Fruit fly (Drosophila melanogaster): ENCODE measurements around the gene CG5390.

The CG5390 gene

dm6 chr2L:10331066-10331847 is 24.9 kb upstream of the CG5390 start, which contains the start of the genes Schip1 and Cox10:
TSS of gene Schip1 (minus strand) at chr2L:10331116.
TSS of gene Cox10 (plus strand) at chr2L:10331471.
- TF ChIP-seq psq (optimal IDR thresholded peaks at IDR 0.05) = no peak
- no peak for TF ChIP-seq Myc (optimal IDR thresholded peaks at IDR 0.05)

- TF ChIP-seq Myc (optimal IDR thresholded peaks at IDR 0.05) = no peak
- TF ChIP-seq ttk (optimal IDR thresholded peaks at IDR 0.05) = no peak
- TF ChIP-seq Sin3A (optimal IDR thresholded peaks at IDR 0.05) = no peak
- no peak for TF ChIP-seq psq (optimal IDR thresholded peaks at IDR 0.05)
- no peak for TF ChIP-seq insv (optimal IDR thresholded peaks at IDR 0.05)
- no peak for TF ChIP-seq h (optimal IDR thresholded peaks at IDR 0.05)
Observed at dm6 chr2L:10327790-10328189, 21.4 kb upstream of the CG5390 start, which contains the start of gene RnrL. TSS of gene RnrL (minus strand) at chr2L:10327943.

- TF ChIP-seq Myc (optimal IDR thresholded peaks at IDR 0.05) = no peak
- TF ChIP-seq psq (optimal IDR thresholded peaks at IDR 0.05) = no peak
- TF ChIP-seq ttk (optimal IDR thresholded peaks at IDR 0.05) = no peak
- TF ChIP-seq h (optimal IDR thresholded peaks at IDR 0.05) = no peak
- no peak for TF ChIP-seq insv (optimal IDR thresholded peaks at IDR 0.05)
- TF ChIP-seq Sin3A (optimal IDR thresholded peaks at IDR 0.05) = no peak
Observed at dm6 chr2L:10322773-10323487, 16.5 kb upstream of the CG5390 start, which contains the start of gene CG5381. TSS of gene CG5381 (minus strand) at chr2L:10323102.

- TF ChIP-seq insv (optimal IDR thresholded peaks at IDR 0.05) (no peak), ttk (optimal IDR thresholded peaks at IDR 0.05) (no peak), psq (optimal IDR thresholded peaks at IDR 0.05) (no peak), Sin3A (optimal IDR thresholded peaks at IDR 0.05) (no peak)
Observed at dm6 chr2L:10322176-10322575, 15.8 kb upstream of the CG5390 start, which contains the start of gene CG4995. TSS of gene CG4995 (plus strand) at chr2L:10322476.

dm6 chr2L:10321612-10322011 is 15.2 kb upstream of the CG5390 start:
- TF ChIP-seq Sin3A (optimal IDR thresholded peaks at IDR 0.05) = no peak

- TF ChIP-seq Sin3A (optimal IDR thresholded peaks at IDR 0.05) (no peak), Myc (optimal IDR thresholded peaks at IDR 0.05) (no peak), ttk (optimal IDR thresholded peaks at IDR 0.05) (no peak), psq (optimal IDR thresholded peaks at IDR 0.05) (no peak), h (optimal IDR thresholded peaks at IDR 0.05) (no peak), insv (optimal IDR thresholded peaks at IDR 0.05) (no peak)
Observed at dm6 chr2L:10321036-10321583, 14.7 kb upstream of the CG5390 start.

- no peak for TF ChIP-seq psq (optimal IDR thresholded peaks at IDR 0.05)
- TF ChIP-seq Myc (optimal IDR thresholded peaks at IDR 0.05) = no peak
- no peak for TF ChIP-seq Sin3A (optimal IDR thresholded peaks at IDR 0.05)
- no peak for TF ChIP-seq h (optimal IDR thresholded peaks at IDR 0.05)
- TF ChIP-seq insv (optimal IDR thresholded peaks at IDR 0.05) = no peak
- no peak for TF ChIP-seq ttk (optimal IDR thresholded peaks at IDR 0.05)
Observed at dm6 chr2L:10320174-10320775, 13.9 kb upstream of the CG5390 start.

- TF ChIP-seq Sin3A (optimal IDR thresholded peaks at IDR 0.05) = no peak
- TF ChIP-seq h (optimal IDR thresholded peaks at IDR 0.05) = no peak
- no peak for TF ChIP-seq insv (optimal IDR thresholded peaks at IDR 0.05)
- TF ChIP-seq ttk (optimal IDR thresholded peaks at IDR 0.05) = no peak
- TF ChIP-seq psq (optimal IDR thresholded peaks at IDR 0.05) = no peak
- TF ChIP-seq Myc (optimal IDR thresholded peaks at IDR 0.05) = no peak
Observed at dm6 chr2L:10315888-10316287, 9.5 kb upstream of the CG5390 start.

dm6 chr2L:10314327-10315210 is 8.2 kb upstream of the CG5390 start, which contains the start of the genes Usp14 and CG4972:
TSS of gene Usp14 (minus strand) at chr2L:10314396.
TSS of gene CG4972 (plus strand) at chr2L:10314792.
- no peak for TF ChIP-seq Sin3A (optimal IDR thresholded peaks at IDR 0.05)
- TF ChIP-seq psq (optimal IDR thresholded peaks at IDR 0.05) = no peak
- TF ChIP-seq insv (optimal IDR thresholded peaks at IDR 0.05) = no peak
- no peak for TF ChIP-seq ttk (optimal IDR thresholded peaks at IDR 0.05)
- TF ChIP-seq Myc (optimal IDR thresholded peaks at IDR 0.05) = no peak
- no peak for TF ChIP-seq h (optimal IDR thresholded peaks at IDR 0.05)

- TF ChIP-seq psq (optimal IDR thresholded peaks at IDR 0.05) (no peak), insv (optimal IDR thresholded peaks at IDR 0.05) (no peak), ttk (optimal IDR thresholded peaks at IDR 0.05) (no peak), Sin3A (optimal IDR thresholded peaks at IDR 0.05) (no peak), Myc (optimal IDR thresholded peaks at IDR 0.05) (no peak), h (optimal IDR thresholded peaks at IDR 0.05) (no peak)
Observed at dm6 chr2L:10311822-10312221, 5.4 kb upstream of the CG5390 start.
